Worm (Caenorhabditis elegans): ENCODE data around the gene cdk-11.2.

The cdk-11.2 gene

DNA sequence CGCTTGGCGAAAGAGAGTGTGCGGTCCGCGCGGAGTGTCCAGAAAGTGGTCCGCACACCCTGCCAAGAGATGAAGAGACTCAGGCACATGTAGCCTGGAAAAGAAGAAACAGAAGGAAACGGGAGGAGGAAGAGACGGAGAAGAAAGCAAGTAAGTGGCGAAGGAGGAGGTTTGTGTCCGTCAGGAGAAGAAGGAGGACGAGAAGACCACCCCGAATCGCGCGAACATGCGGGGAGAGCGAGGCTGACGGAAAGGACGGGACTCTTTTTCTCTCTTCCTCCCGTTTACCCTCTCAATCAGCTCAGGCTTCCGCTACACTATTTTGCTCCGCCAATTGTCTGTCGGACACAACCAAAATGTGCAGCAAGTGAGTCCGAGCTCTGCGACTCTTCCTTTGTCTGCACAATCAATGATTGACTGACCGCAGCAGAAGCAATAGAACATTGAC, 16.0 kb upstream of the cdk-11.2 start (continued):
- TF ChIP-seq pqm-1 (tag; optimal IDR thresholded peaks at IDR 0.05), result no peak
- TF ChIP-seq sox-4 (tag; optimal IDR thresholded peaks at IDR 0.05), result peak; percentile 35
- TF ChIP-seq fkh-6 (tag; optimal IDR thresholded peaks at IDR 0.05), result peak; percentile 51
- TF ChIP-seq unc-42 (tag; optimal IDR thresholded peaks at IDR 0.05), result peak; percentile 91
- TF ChIP-seq ceh-22 (tag; optimal IDR thresholded peaks at IDR 0.05), result peak; percentile 70
- no peak for TF ChIP-seq Y22D7AL.16 (tag; optimal IDR thresholded peaks at IDR 0.05)
- peak; percentile 61 for TF ChIP-seq madf-2 (tag; optimal IDR thresholded peaks at IDR 0.05)
- peak; percentile 65 for TF ChIP-seq ref-2 (tag; optimal IDR thresholded peaks at IDR 0.05)
- peak; percentile 62 for TF ChIP-seq F13H6.1 (tag; optimal IDR thresholded peaks at IDR 0.05)
- TF ChIP-seq pag-3 (tag; optimal IDR thresholded peaks at IDR 0.05; ENCODE audit: borderline replicate concordance), result peak; percentile 57
- TF ChIP-seq T23F11.4 (GFP tag; optimal IDR thresholded peaks at IDR 0.05), result peak; percentile 7
- TF ChIP-seq K09A11.1 (tag; optimal IDR thresholded peaks at IDR 0.05; ENCODE audit: insufficient read depth), result no peak
- no peak for TF ChIP-seq che-1 (tag; optimal IDR thresholded peaks at IDR 0.05)
- no peak for TF ChIP-seq pax-1 (tag; optimal IDR thresholded peaks at IDR 0.05)
- peak; percentile 24 for TF ChIP-seq ztf-16 (tag; optimal IDR thresholded peaks at IDR 0.05)
- no peak for TF ChIP-seq elt-2 (tag; optimal IDR thresholded peaks at IDR 0.05)
- no peak for TF ChIP-seq pat-9 (tag; optimal IDR thresholded peaks at IDR 0.05)
- no peak for TF ChIP-seq zip-5 (tag; optimal IDR thresholded peaks at IDR 0.05)
- no peak for TF ChIP-seq hlh-13 (GFP tag; optimal IDR thresholded peaks at IDR 0.05)

DNA sequence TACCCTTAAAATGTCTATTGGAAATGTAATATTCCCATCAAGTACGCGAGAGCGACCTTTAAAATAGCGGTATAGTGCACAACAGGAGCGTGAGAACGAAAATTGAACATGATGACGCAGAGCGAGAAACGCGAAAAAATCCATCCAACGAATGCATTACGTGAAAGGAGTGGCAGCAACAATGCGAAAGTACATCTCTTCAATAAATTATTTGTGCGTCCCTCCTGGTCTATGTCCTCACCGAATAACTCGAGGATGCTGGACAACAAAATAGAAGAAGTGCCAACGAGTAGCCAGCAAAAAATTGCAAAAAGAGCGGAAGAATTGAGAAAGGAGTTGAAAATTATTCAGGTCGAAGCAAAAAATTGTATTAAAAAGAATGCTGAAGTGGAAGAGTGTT, 14.3 kb upstream of the cdk-11.2 start:
- TF ChIP-seq ceh-31 (tag; optimal IDR thresholded peaks at IDR 0.05) (peak; percentile 5), hlh-15 (tag; optimal IDR thresholded peaks at IDR 0.05) (no peak)

DNA sequence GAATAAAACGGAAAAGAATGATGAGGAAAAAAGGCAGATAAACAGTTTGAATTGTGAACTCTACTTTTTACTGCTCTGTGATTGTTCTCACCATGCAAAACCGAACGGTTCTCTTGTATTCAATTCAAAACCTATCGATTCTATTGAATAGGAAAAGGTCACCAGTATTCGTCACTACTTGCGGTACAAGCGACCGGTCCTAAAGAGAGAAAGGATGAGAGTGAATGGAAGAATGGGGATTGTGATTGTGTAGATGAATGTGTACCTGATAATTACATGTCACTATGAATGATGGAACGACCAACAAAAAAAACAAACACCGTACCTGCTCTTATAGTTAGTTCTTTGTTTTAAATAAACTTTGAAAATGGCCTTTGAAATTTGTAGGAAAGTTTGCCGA, 13.2 kb upstream of the cdk-11.2 start:
- no peak for TF ChIP-seq eyg-1 (tag; optimal IDR thresholded peaks at IDR 0.05)
- no peak for TF ChIP-seq lim-6 (tag; optimal IDR thresholded peaks at IDR 0.05)
- TF ChIP-seq unc-3 (GFP tag; conservative IDR thresholded peaks at IDR 0.05), result no peak
- TF ChIP-seq unc-3 (tag; optimal IDR thresholded peaks at IDR 0.05), result no peak
- TF ChIP-seq unc-55 (GFP tag; optimal IDR thresholded peaks at IDR 0.05), result no peak
- TF ChIP-seq che-1 (tag; optimal IDR thresholded peaks at IDR 0.05), result no peak
- TF ChIP-seq ahr-1 (tag; optimal IDR thresholded peaks at IDR 0.05), result no peak
- TF ChIP-seq pqm-1 (tag; optimal IDR thresholded peaks at IDR 0.05), result no peak
- TF ChIP-seq dve-1 (tag; optimal IDR thresholded peaks at IDR 0.05), result no peak
- TF ChIP-seq rnt-1 (tag; optimal IDR thresholded peaks at IDR 0.05), result no peak
- no peak for TF ChIP-seq lin-11 (tag; optimal IDR thresholded peaks at IDR 0.05)

DNA sequence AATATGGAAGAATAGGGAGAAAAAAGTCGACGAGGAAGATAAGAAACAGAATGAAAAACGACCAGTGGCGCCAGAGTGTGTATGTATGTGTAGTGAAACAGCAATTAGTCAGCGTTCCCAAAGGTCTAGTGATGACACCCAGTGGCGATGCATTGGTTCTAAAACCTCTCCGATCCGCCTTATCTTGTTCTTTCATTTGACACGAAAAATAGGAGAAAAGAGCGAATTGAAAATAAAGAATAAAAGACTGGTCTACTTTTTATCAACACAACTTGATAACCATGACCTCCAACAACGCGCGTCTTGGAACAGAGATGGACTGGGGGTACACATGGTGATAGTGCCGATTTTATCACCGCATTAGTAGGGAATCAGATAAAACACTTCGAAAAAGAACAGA, 11.3 kb upstream of the cdk-11.2 start:
- TF ChIP-seq syd-9 (tag; optimal IDR thresholded peaks at IDR 0.05) (no peak), elt-2 (tag; optimal IDR thresholded peaks at IDR 0.05) (peak; percentile 75)

DNA sequence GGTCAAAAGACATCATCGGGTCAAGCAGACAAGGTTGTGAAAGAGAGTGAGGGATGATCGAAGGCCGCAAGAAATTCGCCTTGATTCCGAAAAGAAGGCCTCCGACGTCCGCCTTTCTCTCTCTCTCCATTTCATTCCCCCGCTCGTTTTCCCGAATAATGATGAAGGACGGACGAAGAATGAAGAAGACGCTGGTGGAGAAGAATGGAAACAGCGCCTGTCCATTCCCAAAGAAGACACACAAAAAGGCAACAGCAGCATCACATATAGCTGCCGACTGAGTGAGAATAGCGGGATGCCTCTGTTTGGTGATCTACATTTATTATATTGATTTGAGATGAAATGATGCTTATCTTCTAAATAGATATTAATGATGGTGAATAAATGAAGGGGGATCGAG, 9.6 kb upstream of the cdk-11.2 start:
- TF ChIP-seq hlh-30 (tag; optimal IDR thresholded peaks at IDR 0.05; ENCODE audit: insufficient read depth) (no peak), unc-86 (tag; optimal IDR thresholded peaks at IDR 0.05) (no peak), ref-2 (tag; optimal IDR thresholded peaks at IDR 0.05) (no peak), nhr-232 (tag; optimal IDR thresholded peaks at IDR 0.05) (no peak), madf-2 (tag; optimal IDR thresholded peaks at IDR 0.05) (no peak), npax-4 (tag; optimal IDR thresholded peaks at IDR 0.05) (no peak), sox-2 (GFP tag; IDR thresholded peaks at IDR 0.05) (no peak), ceh-30 (tag; optimal IDR thresholded peaks at IDR 0.05) (no peak), rnt-1 (tag; optimal IDR thresholded peaks at IDR 0.05) (no peak), ceh-9 (tag; optimal IDR thresholded peaks at IDR 0.05) (no peak), fax-1 (tag; optimal IDR thresholded peaks at IDR 0.05) (no peak), eyg-1 (tag; optimal IDR thresholded peaks at IDR 0.05) (no peak), che-1 (tag; optimal IDR thresholded peaks at IDR 0.05) (no peak), ceh-34 (tag; optimal IDR thresholded peaks at IDR 0.05) (no peak)
